Fruit fly (Drosophila melanogaster): ENCODE measurements around the gene CG42590.

Gene CG42590

dm6 chr3L:8073872-8074271 is 4.8 kb upstream of the CG42590 start (continued):
- no peak for TF ChIP-seq pnt (GFP tag; optimal IDR thresholded peaks at IDR 0.05)
- no peak for TF ChIP-seq CrebB (tag; optimal IDR thresholded peaks at IDR 0.05)
- TF ChIP-seq mirr (GFP tag; optimal IDR thresholded peaks at IDR 0.05), result no peak
- TF ChIP-seq wor (GFP tag; IDR thresholded peaks at IDR 0.05), result no peak
- peak; percentile 84 for TF ChIP-seq Med (GFP tag)
- TF ChIP-seq YL-1 (GFP tag; optimal IDR thresholded peaks at IDR 0.05), result no peak
- TF ChIP-seq gt (GFP tag; IDR thresholded peaks at IDR 0.05), result no peak
- TF ChIP-seq CG12299 (tag; optimal IDR thresholded peaks at IDR 0.05), result no peak
- TF ChIP-seq run (tag; optimal IDR thresholded peaks at IDR 0.05), result no peak
- peak; percentile 70 for TF ChIP-seq crol (GFP tag; IDR thresholded peaks at IDR 0.05)
- no peak for TF ChIP-seq CG13424 (tag; optimal IDR thresholded peaks at IDR 0.05)
- no peak for TF ChIP-seq ash1 (GFP tag; optimal IDR thresholded peaks at IDR 0.05)
- TF ChIP-seq CG7556 (GFP tag; optimal IDR thresholded peaks at IDR 0.05), result no peak
- 0 out of 2 replicates have a peak, but pooled peaks have one; percentile 31 for TF ChIP-seq Adf1 (GFP tag; IDR thresholded peaks at IDR 0.05)
- peak; percentile 47 for TF ChIP-seq lab (GFP tag; optimal IDR thresholded peaks at IDR 0.05)
- no peak for TF ChIP-seq Hr78 (GFP tag; optimal IDR thresholded peaks at IDR 0.05)
- no peak for TF ChIP-seq vnd (GFP tag; IDR thresholded peaks at IDR 0.05; ENCODE audit: partially characterized antibody)
- no peak for TF ChIP-seq CG8359 (GFP tag; optimal IDR thresholded peaks at IDR 0.05; ENCODE audit: borderline replicate concordance)
- no peak for TF ChIP-seq seq (GFP tag; IDR thresholded peaks at IDR 0.05)
- TF ChIP-seq zf30C (GFP tag; optimal IDR thresholded peaks at IDR 0.05), result no peak
- no peak for TF ChIP-seq bbx (GFP tag; IDR thresholded peaks at IDR 0.05; ENCODE audit: partially characterized antibody)
- peak; percentile 51; the same call in 2 of the 3 replicates for TF ChIP-seq row (GFP tag; IDR thresholded peaks at IDR 0.05)
- no peak for TF ChIP-seq CG10274 (GFP tag; optimal IDR thresholded peaks at IDR 0.05)
- no peak for TF ChIP-seq CG3407 (GFP tag; optimal IDR thresholded peaks at IDR 0.05)
- no peak for TF ChIP-seq HmgD (GFP tag; optimal IDR thresholded peaks at IDR 0.05)
- no peak for TF ChIP-seq Bdp1 (GFP tag; optimal IDR thresholded peaks at IDR 0.05)
- TF ChIP-seq CG31388 (GFP tag; optimal IDR thresholded peaks at IDR 0.05), result no peak
- no peak for TF ChIP-seq lov (optimal IDR thresholded peaks at IDR 0.05)
- no peak for TF ChIP-seq lov (GFP tag; IDR thresholded peaks at IDR 0.05)
- no peak for TF ChIP-seq knrl (GFP tag; IDR thresholded peaks at IDR 0.05; ENCODE audit: partially characterized antibody)
- TF ChIP-seq schlank (tag; optimal IDR thresholded peaks at IDR 0.05), result peak; percentile 6
- no peak for TF ChIP-seq CG4404 (GFP tag; IDR thresholded peaks at IDR 0.05)
- no peak for TF ChIP-seq phol (tag; optimal IDR thresholded peaks at IDR 0.05)
- no peak for TF ChIP-seq Hey (tag; optimal IDR thresholded peaks at IDR 0.05)
- TF ChIP-seq Dip3 (GFP tag; optimal IDR thresholded peaks at IDR 0.05), result no peak
- no peak for TF ChIP-seq CG7372 (GFP tag; IDR thresholded peaks at IDR 0.05)
- peak; percentile 91 for TF ChIP-seq CG13894 (tag; optimal IDR thresholded peaks at IDR 0.05)
- TF ChIP-seq pita (GFP tag; optimal IDR thresholded peaks at IDR 0.05), result no peak
- no peak for TF ChIP-seq CG15011 (GFP tag; optimal IDR thresholded peaks at IDR 0.05)
- peak; percentile 3 for TF ChIP-seq cwo (GFP tag; optimal IDR thresholded peaks at IDR 0.05)
- no peak for TF ChIP-seq CG1529 (GFP tag; optimal IDR thresholded peaks at IDR 0.05)
- no peak for TF ChIP-seq CG7271 (tag; optimal IDR thresholded peaks at IDR 0.05)
- TF ChIP-seq Doc2 (GFP tag; IDR thresholded peaks at IDR 0.05), result no peak
- no peak for TF ChIP-seq CG12391 (tag; optimal IDR thresholded peaks at IDR 0.05)
- no peak for TF ChIP-seq CG17361 (GFP tag; IDR thresholded peaks at IDR 0.05)
- peak; percentile 10 to 43 for TF ChIP-seq Trl (optimal IDR thresholded peaks at IDR 0.05)
- TF ChIP-seq Trl (GFP tag; optimal IDR thresholded peaks at IDR 0.05), result no peak
- no peak for TF ChIP-seq Hmr (GFP tag; optimal IDR thresholded peaks at IDR 0.05)
- TF ChIP-seq CG9797 (GFP tag; optimal IDR thresholded peaks at IDR 0.05), result no peak
- no peak for TF ChIP-seq z (GFP tag; IDR thresholded peaks at IDR 0.05)
- TF ChIP-seq tio (GFP tag; optimal IDR thresholded peaks at IDR 0.05), result no peak
- no peak for TF ChIP-seq CG12071 (GFP tag; optimal IDR thresholded peaks at IDR 0.05)

Data from whole organism, embryonic.